Worm (Caenorhabditis elegans): Measurements from ENCODE around the gene C56E6.2.

The C56E6.2 gene

ce11 chrII:6531940-6532339 lies 7.2 kb downstream of the C56E6.2 start, which contains the start of gene abcx-1:
Gene abcx-1 (plus strand): TSS chrII:6532163.
- TF ChIP-seq bed-3 (GFP tag; optimal IDR thresholded peaks at IDR 0.05) (no peak), ceh-39 (tag; optimal IDR thresholded peaks at IDR 0.05) (no peak), ham-2 (GFP tag; optimal IDR thresholded peaks at IDR 0.05) (no peak), elt-1 (tag; optimal IDR thresholded peaks at IDR 0.05; ENCODE audit: borderline replicate concordance, insufficient read depth) (no peak), flh-1 (GFP tag; optimal IDR thresholded peaks at IDR 0.05) (no peak), elt-3 (tag; optimal IDR thresholded peaks at IDR 0.05) (no peak)

DNA sequence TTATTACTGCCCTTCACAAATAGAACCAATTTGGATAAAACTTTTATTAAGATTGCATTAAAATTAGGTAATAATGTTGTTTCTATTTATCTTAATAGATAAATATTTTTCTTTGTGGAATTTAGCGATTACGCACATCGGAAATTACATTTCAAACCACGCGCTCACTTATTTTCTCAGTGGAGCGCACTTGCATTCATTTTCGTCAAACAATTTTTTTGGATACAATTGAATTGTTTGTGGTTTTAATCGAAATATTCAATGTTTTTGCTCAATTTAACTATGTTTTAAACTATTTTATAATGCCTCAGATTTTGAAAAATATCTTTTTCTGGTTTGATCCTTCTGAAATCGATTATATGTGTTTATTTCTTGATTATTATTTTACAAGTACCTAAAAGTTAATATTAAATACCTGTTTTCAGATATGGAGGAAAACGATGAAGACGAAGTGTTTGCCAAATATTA lies 11.3 kb downstream of the C56E6.2 start, which contains the start of gene utp-20:
Gene utp-20 (plus strand): TSS at position 418 of the 468 bp plus-strand sequence.
- no peak for TF ChIP-seq hlh-1 (tag; optimal IDR thresholded peaks at IDR 0.05)
- no peak for TF ChIP-seq lin-13 (tag; optimal IDR thresholded peaks at IDR 0.05)
- TF ChIP-seq zip-8 (tag; optimal IDR thresholded peaks at IDR 0.05) = no peak
- no peak for TF ChIP-seq nhr-12 (tag; optimal IDR thresholded peaks at IDR 0.05)
- no peak for TF ChIP-seq sptf-1 (tag; optimal IDR thresholded peaks at IDR 0.05)
- TF ChIP-seq nhr-76 (tag; optimal IDR thresholded peaks at IDR 0.05) = no peak
- no peak for TF ChIP-seq bed-3 (GFP tag; optimal IDR thresholded peaks at IDR 0.05)
- TF ChIP-seq sem-2 (GFP tag; optimal IDR thresholded peaks at IDR 0.05) = no peak
- TF ChIP-seq lsy-2 (tag; optimal IDR thresholded peaks at IDR 0.05) = peak; percentile 65
- no peak for TF ChIP-seq tbx-8 (GFP tag; optimal IDR thresholded peaks at IDR 0.05)
- peak; percentile 25 for TF ChIP-seq nhr-237 (tag; optimal IDR thresholded peaks at IDR 0.05)
- peak; percentile 84 for TF ChIP-seq ces-1 (GFP tag; optimal IDR thresholded peaks at IDR 0.05)
- TF ChIP-seq pha-4 (tag; optimal IDR thresholded peaks at IDR 0.05) = no peak
- no peak for TF ChIP-seq mep-1 (tag; optimal IDR thresholded peaks at IDR 0.05)
- no peak for TF ChIP-seq ztf-11 (tag; optimal IDR thresholded peaks at IDR 0.05)
- peak; percentile 39 for TF ChIP-seq ceh-39 (tag; optimal IDR thresholded peaks at IDR 0.05)

DNA sequence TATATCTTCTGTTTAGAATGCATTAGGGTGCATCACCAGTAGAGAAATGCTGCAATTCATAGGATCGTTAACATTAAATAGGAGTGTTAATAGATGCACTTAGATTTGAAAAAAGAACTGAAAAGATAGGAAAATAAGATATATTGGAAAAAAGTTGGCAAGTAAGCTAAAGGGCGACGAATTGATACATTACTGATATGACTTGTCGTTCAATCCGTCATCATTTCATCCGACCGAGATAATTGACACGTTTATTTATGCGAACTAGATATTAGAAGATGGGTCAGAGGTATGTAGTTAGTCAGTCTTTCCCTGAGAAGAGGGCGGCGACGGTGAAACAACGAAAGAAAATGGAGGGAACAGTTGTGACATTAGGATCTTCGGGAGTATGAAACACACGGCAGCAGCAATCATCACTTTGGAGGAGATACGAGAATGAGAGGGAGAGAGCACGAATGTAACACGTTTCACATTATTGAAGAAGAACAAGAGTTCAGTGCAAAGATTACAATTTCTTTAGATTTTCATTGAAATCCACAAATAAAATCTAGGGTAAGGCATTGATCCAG lies 20.2 kb downstream of the C56E6.2 start, which contains the start of gene lron-15:
Gene lron-15 (minus strand): TSS at position 51 of the 569 bp plus-strand sequence.
- no peak for TF ChIP-seq sem-2 (GFP tag; optimal IDR thresholded peaks at IDR 0.05)
- TF ChIP-seq hlh-1 (tag; optimal IDR thresholded peaks at IDR 0.05) = peak; percentile 92
- TF ChIP-seq unc-62 (GFP tag; optimal IDR thresholded peaks at IDR 0.05) = peak; percentile 85
- peak; percentile 46 for TF ChIP-seq unc-120 (tag; optimal IDR thresholded peaks at IDR 0.05; ENCODE audit: poor library complexity, severe bottlenecking)
- TF ChIP-seq ham-2 (GFP tag; optimal IDR thresholded peaks at IDR 0.05) = no peak

DNA sequence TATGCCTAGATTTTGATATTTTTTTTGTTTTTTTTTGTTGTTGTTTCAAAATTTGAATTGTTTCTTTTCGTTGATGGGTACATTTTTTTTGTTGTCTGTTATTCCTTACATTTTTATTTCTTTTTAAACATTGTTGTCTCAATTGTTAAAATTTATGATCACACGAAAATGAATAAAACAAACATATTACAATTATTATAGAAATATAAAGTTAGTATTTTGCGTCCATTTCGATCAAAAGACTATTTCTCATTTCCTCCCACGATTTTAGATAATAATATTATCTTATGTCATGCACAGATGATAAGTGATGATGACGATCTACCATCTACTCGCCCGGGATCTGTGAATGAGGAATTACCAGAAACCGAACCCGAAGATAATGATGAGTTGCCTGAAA lies 29.9 kb downstream of the C56E6.2 start, which contains the start of gene wrn-1:
Gene wrn-1 (plus strand): TSS at position 301 of the 400 bp plus-strand sequence.
- TF ChIP-seq elt-3 (tag; optimal IDR thresholded peaks at IDR 0.05) = no peak
- no peak for TF ChIP-seq ztf-11 (tag; optimal IDR thresholded peaks at IDR 0.05)
- no peak for TF ChIP-seq tbx-8 (GFP tag; optimal IDR thresholded peaks at IDR 0.05)
- TF ChIP-seq ham-2 (GFP tag; optimal IDR thresholded peaks at IDR 0.05) = no peak
- TF ChIP-seq lin-32 (GFP tag; optimal IDR thresholded peaks at IDR 0.05) = no peak
- no peak for TF ChIP-seq nhr-12 (tag; optimal IDR thresholded peaks at IDR 0.05)
- no peak for TF ChIP-seq unc-120 (tag; optimal IDR thresholded peaks at IDR 0.05; ENCODE audit: poor library complexity, severe bottlenecking)
- TF ChIP-seq nhr-237 (tag; optimal IDR thresholded peaks at IDR 0.05) = no peak
- TF ChIP-seq hlh-1 (tag; optimal IDR thresholded peaks at IDR 0.05) = no peak
- no peak for TF ChIP-seq sem-2 (GFP tag; optimal IDR thresholded peaks at IDR 0.05)

DNA sequence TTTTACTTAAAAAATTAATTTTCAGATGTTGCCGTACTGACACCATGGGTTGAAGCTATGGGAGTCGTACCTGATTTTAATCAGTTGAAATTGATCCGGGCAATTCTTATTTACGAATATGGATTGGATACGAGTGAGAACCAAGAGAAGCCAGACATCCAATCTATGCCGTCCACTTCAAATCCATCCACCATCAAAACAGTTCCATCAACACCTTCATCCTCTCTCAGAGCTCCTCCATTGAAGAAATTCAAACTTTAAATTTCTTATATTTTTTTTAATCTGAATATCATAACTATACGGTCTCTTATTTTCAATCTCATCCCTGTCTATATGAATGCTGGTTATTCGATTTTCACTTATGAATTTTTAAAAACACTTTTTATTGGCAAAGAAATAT lies 34.2 kb downstream of the C56E6.2 start:
- TF ChIP-seq flh-1 (GFP tag; optimal IDR thresholded peaks at IDR 0.05) (no peak), sptf-1 (tag; optimal IDR thresholded peaks at IDR 0.05) (no peak), mep-1 (tag; optimal IDR thresholded peaks at IDR 0.05) (no peak), mls-2 (tag; optimal IDR thresholded peaks at IDR 0.05) (no peak), nhr-12 (tag; optimal IDR thresholded peaks at IDR 0.05) (no peak), ceh-39 (tag; optimal IDR thresholded peaks at IDR 0.05) (no peak), nhr-76 (tag; optimal IDR thresholded peaks at IDR 0.05) (no peak), ceh-83 (GFP tag; optimal IDR thresholded peaks at IDR 0.05) (no peak), unc-62 (GFP tag; optimal IDR thresholded peaks at IDR 0.05) (no peak), blmp-1 (tag; optimal IDR thresholded peaks at IDR 0.05) (no peak), elt-3 (tag; optimal IDR thresholded peaks at IDR 0.05) (no peak), sem-2 (GFP tag; optimal IDR thresholded peaks at IDR 0.05) (no peak), nhr-28 (tag; optimal IDR thresholded peaks at IDR 0.05) (no peak), lsy-2 (tag; optimal IDR thresholded peaks at IDR 0.05) (no peak), zip-8 (tag; optimal IDR thresholded peaks at IDR 0.05) (no peak), elt-1 (tag; optimal IDR thresholded peaks at IDR 0.05; ENCODE audit: borderline replicate concordance, insufficient read depth) (no peak), ces-1 (GFP tag; optimal IDR thresholded peaks at IDR 0.05) (no peak), unc-39 (tag; optimal IDR thresholded peaks at IDR 0.05) (no peak), M03D4.4 (tag; optimal IDR thresholded peaks at IDR 0.05) (no peak), snpc-4 (tag; optimal IDR thresholded peaks at IDR 0.05) (no peak)

Data from whole organism, mixed stage, embryonic.